Fruit fly (Drosophila melanogaster): ENCODE results near the gene CG13054.

The CG13054 gene

dm6 chr3L:16228659-16229205 is 28.3 kb downstream of the CG13054 start, which contains the start of gene Tmx3 (continued):
- no peak for TF ChIP-seq lola (GFP tag; optimal IDR thresholded peaks at IDR 0.05)
- TF ChIP-seq HLH106 (tag; optimal IDR thresholded peaks at IDR 0.05): peak; percentile 91
- TF ChIP-seq dsf (GFP tag; optimal IDR thresholded peaks at IDR 0.05; ENCODE audit: borderline replicate concordance): peak; percentile 58
- peak; percentile 73 for TF ChIP-seq dmrt93B (GFP tag; optimal IDR thresholded peaks at IDR 0.05)
- TF ChIP-seq Abd-B (GFP tag; optimal IDR thresholded peaks at IDR 0.05): no peak
- TF ChIP-seq N (GFP tag; optimal IDR thresholded peaks at IDR 0.05): no peak
- TF ChIP-seq Dif (GFP tag; optimal IDR thresholded peaks at IDR 0.05; ENCODE audit: partially characterized antibody): no peak
- TF ChIP-seq tai (GFP tag; optimal IDR thresholded peaks at IDR 0.05): no peak
- peak; percentile 72 for TF ChIP-seq sv (GFP tag; optimal IDR thresholded peaks at IDR 0.05)
- peak; percentile 71 for TF ChIP-seq CG9705 (GFP tag; optimal IDR thresholded peaks at IDR 0.05)
- TF ChIP-seq Jra (GFP tag; optimal IDR thresholded peaks at IDR 0.05): peak; percentile 57
- TF ChIP-seq CrebA (GFP tag; optimal IDR thresholded peaks at IDR 0.05; ENCODE audit: borderline replicate concordance): no peak
- TF ChIP-seq fru (GFP tag; optimal IDR thresholded peaks at IDR 0.05): peak; percentile 78
- peak; percentile 63 for TF ChIP-seq br (GFP tag; optimal IDR thresholded peaks at IDR 0.05)
- peak in 1 of 2 experiments; percentile 93 for TF ChIP-seq foxo (GFP tag; optimal IDR thresholded peaks at IDR 0.05)
- peak; percentile 85 for TF ChIP-seq psq (GFP tag; optimal IDR thresholded peaks at IDR 0.05)

- TF ChIP-seq Hr78 (GFP tag; optimal IDR thresholded peaks at IDR 0.05) (no peak), dl (GFP tag; optimal IDR thresholded peaks at IDR 0.05; ENCODE audit: insufficient read depth in 1 of 2, partially characterized antibody in 2 of 2) (no peak), Dfd (GFP tag; optimal IDR thresholded peaks at IDR 0.05) (no peak), fru (GFP tag; optimal IDR thresholded peaks at IDR 0.05) (no peak), CrebA (GFP tag; optimal IDR thresholded peaks at IDR 0.05; ENCODE audit: borderline replicate concordance) (no peak), woc (GFP tag; optimal IDR thresholded peaks at IDR 0.05) (no peak), h (GFP tag; optimal IDR thresholded peaks at IDR 0.05) (no peak), Hr83 (GFP tag; optimal IDR thresholded peaks at IDR 0.05; ENCODE audit: poor library complexity, severe bottlenecking) (no peak), Dif (GFP tag; optimal IDR thresholded peaks at IDR 0.05; ENCODE audit: partially characterized antibody) (no peak), sv (GFP tag; optimal IDR thresholded peaks at IDR 0.05) (no peak), Abd-B (GFP tag; optimal IDR thresholded peaks at IDR 0.05) (no peak), br (GFP tag; optimal IDR thresholded peaks at IDR 0.05) (no peak), dmrt93B (GFP tag; optimal IDR thresholded peaks at IDR 0.05) (no peak), CG32264 (GFP tag; optimal IDR thresholded peaks at IDR 0.05) (no peak), Jra (GFP tag; optimal IDR thresholded peaks at IDR 0.05) (no peak)
Observed at dm6 chr3L:16225175-16225574, 31.8 kb downstream of the CG13054 start.

DNA sequence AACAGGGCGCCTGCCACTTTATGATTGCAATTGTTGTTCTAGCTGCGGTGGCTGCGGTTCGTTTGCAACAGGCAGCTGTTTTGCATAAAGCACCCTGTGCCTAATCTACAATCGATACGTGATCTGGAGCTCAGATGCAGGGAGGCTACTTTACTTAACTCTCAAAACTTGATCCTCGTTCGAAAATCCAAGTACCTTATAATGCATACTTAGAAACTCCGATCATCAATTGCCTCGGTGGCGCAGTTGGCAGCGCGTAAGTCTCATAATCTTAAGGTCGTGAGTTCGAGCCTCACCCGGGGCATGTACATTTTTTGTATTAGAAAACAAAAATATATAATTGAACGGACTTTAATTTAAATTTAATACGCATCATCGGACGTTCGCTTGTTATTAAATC is 35.2 kb downstream of the CG13054 start:
- TF ChIP-seq Hr83 (GFP tag; optimal IDR thresholded peaks at IDR 0.05; ENCODE audit: poor library complexity, severe bottlenecking) (no peak), psq (GFP tag; optimal IDR thresholded peaks at IDR 0.05) (no peak), ey (GFP tag; optimal IDR thresholded peaks at IDR 0.05) (no peak), dl (GFP tag; optimal IDR thresholded peaks at IDR 0.05; ENCODE audit: insufficient read depth in 1 of 2, partially characterized antibody in 2 of 2) (no peak), pan (optimal IDR thresholded peaks at IDR 0.05) (no peak), Hnf4 (GFP tag; optimal IDR thresholded peaks at IDR 0.05) (no peak), CG32264 (GFP tag; optimal IDR thresholded peaks at IDR 0.05) (no peak), CrebA (GFP tag; optimal IDR thresholded peaks at IDR 0.05; ENCODE audit: borderline replicate concordance) (no peak), N (GFP tag; optimal IDR thresholded peaks at IDR 0.05) (no peak), Dfd (GFP tag; optimal IDR thresholded peaks at IDR 0.05) (no peak), Myc (optimal IDR thresholded peaks at IDR 0.05) (no peak), fru (GFP tag; optimal IDR thresholded peaks at IDR 0.05) (no peak), CG9705 (GFP tag; optimal IDR thresholded peaks at IDR 0.05) (no peak), Dif (GFP tag; optimal IDR thresholded peaks at IDR 0.05; ENCODE audit: partially characterized antibody) (no peak)

- TF ChIP-seq Hr83 (GFP tag; optimal IDR thresholded peaks at IDR 0.05; ENCODE audit: poor library complexity, severe bottlenecking) (no peak), Sp1 (GFP tag; optimal IDR thresholded peaks at IDR 0.05) (no peak), Jra (GFP tag; optimal IDR thresholded peaks at IDR 0.05) (no peak), Abd-B (GFP tag; optimal IDR thresholded peaks at IDR 0.05) (no peak), br (GFP tag; optimal IDR thresholded peaks at IDR 0.05) (no peak), Dfd (GFP tag; optimal IDR thresholded peaks at IDR 0.05) (no peak), fru (GFP tag; optimal IDR thresholded peaks at IDR 0.05) (no peak), CG9705 (GFP tag; optimal IDR thresholded peaks at IDR 0.05) (no peak), brk (GFP tag; optimal IDR thresholded peaks at IDR 0.05) (no peak), jim (GFP tag; optimal IDR thresholded peaks at IDR 0.05) (no peak)
Observed at dm6 chr3L:16221278-16221677, 35.7 kb downstream of the CG13054 start.

Data from whole organism, wandering third instar larva.